Worm (Caenorhabditis elegans): ENCODE results near the gene Y75D11A.6.
"Not testable (repeated sequence)": the region's sequence is repeated elsewhere in the genome, so short reads cannot be mapped to it uniquely, and the experiment has no call there.

Gene Y75D11A.6

ce11 chrX:1769636-1770035, 21.3 kb upstream of the Y75D11A.6 start:
- TF ChIP-seq unc-62 (GFP tag; optimal IDR thresholded peaks at IDR 0.05 in 1 of 2) (peak in 1 of 2 experiments; percentile 97), unc-62 (tag; optimal IDR thresholded peaks at IDR 0.05) (no peak), tra-1 (GFP tag; IDR thresholded peaks at IDR 0.05) (no peak), aha-1 (tag) (peak; percentile 34), nhr-76 (tag; optimal IDR thresholded peaks at IDR 0.05) (no peak)

- TF ChIP-seq arid-1 (GFP tag; conservative IDR thresholded peaks at IDR 0.05); Y48G9A.11 (GFP tag; IDR thresholded peaks at IDR 0.05); attf-4 (tag; optimal IDR thresholded peaks at IDR 0.05): not testable (repeated sequence)
Observed at ce11 chrX:1746117-1746516, 2.3 kb downstream of the Y75D11A.6 start, which contains the start of gene Y75D11A.3. Gene Y75D11A.3 (minus strand): TSS chrX:1746217.

- TF ChIP-seq mdl-1 (tag; optimal IDR thresholded peaks at IDR 0.05); nhr-76 (tag; optimal IDR thresholded peaks at IDR 0.05); tra-1 (GFP tag; IDR thresholded peaks at IDR 0.05): not testable (repeated sequence)
Observed at ce11 chrX:1742530-1742929, 5.8 kb downstream of the Y75D11A.6 start, which contains the start of gene Y75D11A.2. Gene Y75D11A.2 (plus strand): TSS chrX:1742830.

ce11 chrX:1737606-1738005, 10.8 kb downstream of the Y75D11A.6 start, which contains the start of gene F07G6.10:
Gene F07G6.10 (plus strand): TSS chrX:1737906.
- no peak for TF ChIP-seq Y5F2A.4 (GFP tag; optimal IDR thresholded peaks at IDR 0.05)
- no peak for TF ChIP-seq ceh-20 (GFP tag; IDR thresholded peaks at IDR 0.05)
- no peak for TF ChIP-seq F26F4.8 (GFP tag; conservative IDR thresholded peaks at IDR 0.05)
- no peak for TF ChIP-seq vab-7 (GFP tag; IDR thresholded peaks at IDR 0.05)
- TF ChIP-seq ztf-11 (tag; optimal IDR thresholded peaks at IDR 0.05), result no peak
- TF ChIP-seq aly-2 (tag; optimal IDR thresholded peaks at IDR 0.05), result no peak
- TF ChIP-seq lin-13 (GFP tag; optimal IDR thresholded peaks at IDR 0.05), result no peak
- no peak for TF ChIP-seq nhr-6 (tag; optimal IDR thresholded peaks at IDR 0.05)
- TF ChIP-seq php-3 (GFP tag; IDR thresholded peaks at IDR 0.05), result no peak
- TF ChIP-seq arid-1 (GFP tag; conservative IDR thresholded peaks at IDR 0.05), result no peak
- TF ChIP-seq ztf-7 (tag; optimal IDR thresholded peaks at IDR 0.05), result no peak
- TF ChIP-seq dmd-9 (GFP tag; IDR thresholded peaks at IDR 0.05), result no peak
- TF ChIP-seq spr-3 (GFP tag; optimal IDR thresholded peaks at IDR 0.05), result no peak
- no peak for TF ChIP-seq ama-1 (optimal IDR thresholded peaks at IDR 0.05)
- TF ChIP-seq spr-1 (tag; optimal IDR thresholded peaks at IDR 0.05), result no peak
- no peak for TF ChIP-seq gei-8 (GFP tag; optimal IDR thresholded peaks at IDR 0.05)
- no peak for TF ChIP-seq nhr-48 (tag; optimal IDR thresholded peaks at IDR 0.05)
- no peak for TF ChIP-seq mxl-2 (GFP tag; conservative IDR thresholded peaks at IDR 0.05)
- no peak for TF ChIP-seq pqm-1 (tag; optimal IDR thresholded peaks at IDR 0.05)

- TF ChIP-seq dmd-8 (GFP tag; IDR thresholded peaks at IDR 0.05), result no peak
- TF ChIP-seq Y48G9A.11 (GFP tag; IDR thresholded peaks at IDR 0.05), result no peak
- TF ChIP-seq rbr-2 (tag; optimal IDR thresholded peaks at IDR 0.05), result no peak
- no peak for TF ChIP-seq lsy-2 (tag; optimal IDR thresholded peaks at IDR 0.05)
- no peak for TF ChIP-seq skn-1 (tag; optimal IDR thresholded peaks at IDR 0.05)
- TF ChIP-seq mes-2 (tag; optimal IDR thresholded peaks at IDR 0.05; ENCODE audit: poor library complexity, severe bottlenecking), result no peak
Observed at ce11 chrX:1735941-1736340, 12.4 kb downstream of the Y75D11A.6 start, which contains the start of gene F07G6.12. Gene F07G6.12 (plus strand): TSS chrX:1736241.

ce11 chrX:1729558-1729957, 18.8 kb downstream of the Y75D11A.6 start, which contains the start of gene dgn-3:
Gene dgn-3 (plus strand): TSS chrX:1729858.
- TF ChIP-seq set-16 (GFP tag; IDR thresholded peaks at IDR 0.05) (peak; percentile 44; the same call in 1 of the 2 replicates), duxl-1 (tag; optimal IDR thresholded peaks at IDR 0.05; ENCODE audit: poor library complexity) (no peak)
